Fruit fly (Drosophila melanogaster) whole organism, prepupa: ENCODE results near the gene ChT.

Experiments used
- CG9139 ChIP-seq: fragments of 200-800 bp; sonication (Bioruptor generic); optimal IDR thresholded peaks from 3 replicates; lab custom pipeline; 2017; ENCODE audit warnings: missing biosample characterization, mild to moderate bottlenecking, missing genetic modification characterization
- Sox15 ChIP-seq: fragments of 200-800 bp; sonication (Bioruptor generic); optimal IDR thresholded peaks from 3 replicates; lab custom pipeline; 2016; ENCODE audit warnings: missing biosample characterization, missing genetic modification characterization

DNA sequence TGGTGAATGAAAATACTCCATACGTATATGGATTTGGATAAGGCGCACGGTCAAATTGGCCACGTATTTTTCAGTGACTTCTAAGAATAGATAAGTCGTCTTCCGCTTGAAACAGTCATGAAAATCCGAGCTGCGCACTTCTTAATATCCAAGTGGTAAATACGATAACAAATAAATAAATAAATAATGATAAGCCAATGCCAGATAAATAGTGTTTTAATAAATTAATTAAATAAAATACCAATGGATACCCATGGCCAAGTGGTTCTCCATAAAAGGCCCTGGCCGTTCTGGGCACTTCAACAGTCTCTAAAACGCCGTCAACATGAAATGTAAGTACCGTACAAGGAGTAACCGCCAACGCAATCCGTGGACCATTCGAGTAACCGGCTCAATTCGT lies 52.0 kb downstream of the ChT start, which contains the start of gene CG14302:
- TF ChIP-seq CG9139 (GFP tag; lab: Kevin White, UChicago) (no peak), Sox15 (GFP tag; lab: Kevin White, UChicago) (no peak)
